Worm (Caenorhabditis elegans) whole organism, L4/young adult: Measurements from ENCODE around the gene C34E10.10.
A peak's percentile ranks its signal among the peaks of the same experiment; 100 is the strongest.

ENCODE experiments used
- W03F9.2 ChIP-seq: fragments of 150-350 bp; optimal IDR thresholded peaks from 2 replicates; lab custom pipeline; 2014; ENCODE audit warnings: missing biosample characterization, missing genetic modification characterization
- dao-5 ChIP-seq: sonication (generic microtip); optimal IDR thresholded peaks from 2 replicates; lab custom pipeline; 2016; ENCODE audit warnings: missing genotype, missing genetic modification characterization, moderate library complexity, missing compliant biosample characterization
- him-1 ChIP-seq: sonication (generic microtip); optimal IDR thresholded peaks from 2 replicates; lab custom pipeline; 2016; ENCODE audit warnings: missing genotype, missing genetic modification reagents, missing genetic modification characterization, missing compliant biosample characterization

C34E10.10 gene

DNA sequence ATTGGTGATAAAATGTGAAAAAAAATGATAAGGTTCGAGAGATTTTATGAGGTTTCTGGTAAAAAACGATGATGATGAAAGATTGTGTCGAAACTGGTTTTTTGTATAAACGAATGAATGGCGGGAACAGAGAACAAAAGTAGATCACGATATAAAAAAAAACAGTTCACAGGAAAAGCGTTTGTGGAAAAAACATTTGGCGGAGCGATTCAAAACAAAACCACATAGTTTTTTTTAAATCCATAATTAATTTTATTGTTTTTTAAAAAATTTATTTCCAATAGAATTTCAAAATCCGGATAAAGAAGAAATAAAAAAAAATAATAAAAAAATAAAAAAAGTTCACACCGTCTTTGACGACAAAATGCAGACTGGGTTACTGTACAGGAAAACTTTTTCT is 12.3 kb downstream of the C34E10.10 start, which contains the start of gene ZC155.4:
Gene ZC155.4, minus strand, starts transcription at position 101 of the 400 bp plus-strand sequence.
- TF ChIP-seq dao-5 = no peak

DNA sequence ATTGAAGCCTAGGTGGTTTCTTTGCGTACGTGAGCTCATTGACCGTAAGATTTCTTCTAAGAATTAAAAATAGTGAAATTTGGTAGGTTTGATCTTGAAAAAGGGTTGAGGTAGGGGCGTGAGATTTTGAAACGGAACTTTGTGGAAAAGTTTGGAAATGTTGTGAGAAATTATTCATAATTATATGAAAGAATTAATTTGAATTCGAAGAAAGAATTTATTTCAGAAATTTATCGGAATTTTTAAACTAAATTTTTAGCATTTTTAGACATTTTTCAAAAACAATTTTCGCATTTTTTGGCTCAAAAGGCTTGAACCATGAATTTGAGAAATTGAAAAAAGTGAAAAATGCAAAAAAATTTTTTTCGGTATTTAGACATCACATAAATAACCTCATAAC is 13.5 kb downstream of the C34E10.10 start:
- TF ChIP-seq W03F9.2 (tag; lab: Kevin White, UChicago) (no peak), him-1 (no peak), dao-5 (no peak)

DNA sequence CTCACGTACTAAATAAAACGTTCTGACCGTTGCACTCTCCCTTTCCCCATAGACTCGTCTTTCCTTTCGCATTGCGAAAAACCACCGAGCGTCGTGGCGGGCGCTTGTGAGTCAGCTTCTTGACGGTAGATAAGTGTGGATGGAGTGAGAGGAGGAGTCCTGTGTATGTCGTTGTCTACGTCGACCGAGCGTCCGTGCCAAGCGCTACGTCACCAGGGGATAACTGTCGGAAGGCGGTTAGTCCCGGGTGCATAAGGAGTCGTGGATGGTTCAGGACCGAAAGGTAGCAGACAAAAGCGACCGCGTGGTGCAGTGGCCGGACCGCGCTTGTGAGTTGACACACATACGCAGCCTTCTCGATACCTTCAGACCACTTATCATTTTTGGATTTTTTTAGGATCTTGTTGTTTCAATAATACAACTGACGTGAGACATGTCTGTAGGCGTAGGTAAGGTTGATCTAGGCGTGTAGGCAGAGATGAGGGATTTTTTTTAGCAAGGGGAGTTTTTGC is 16.5 kb downstream of the C34E10.10 start:
- TF ChIP-seq W03F9.2 (tag; lab: Kevin White, UChicago) = peak; percentile 46
- peak; percentile 81 for TF ChIP-seq dao-5

DNA sequence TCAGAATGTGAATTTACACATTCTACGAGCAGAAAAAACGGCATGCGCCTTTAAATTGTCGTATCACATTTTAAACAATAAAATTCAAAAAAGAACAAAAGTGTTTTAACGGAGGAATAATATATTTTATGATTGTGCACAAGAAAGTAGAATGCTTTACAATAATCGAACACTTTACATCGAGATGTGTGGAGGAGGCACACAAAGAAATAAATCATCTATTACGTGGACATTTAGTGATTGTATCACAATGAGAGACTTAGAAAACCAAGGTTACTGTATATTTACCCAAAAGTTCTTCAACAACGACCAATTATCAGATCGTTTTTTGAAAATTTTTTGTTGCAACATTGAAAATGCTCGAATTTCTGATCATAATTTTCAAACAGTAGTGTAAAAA is 17.4 kb downstream of the C34E10.10 start:
- TF ChIP-seq dao-5 (no peak), him-1 (no peak), W03F9.2 (tag; lab: Kevin White, UChicago) (no peak)

DNA sequence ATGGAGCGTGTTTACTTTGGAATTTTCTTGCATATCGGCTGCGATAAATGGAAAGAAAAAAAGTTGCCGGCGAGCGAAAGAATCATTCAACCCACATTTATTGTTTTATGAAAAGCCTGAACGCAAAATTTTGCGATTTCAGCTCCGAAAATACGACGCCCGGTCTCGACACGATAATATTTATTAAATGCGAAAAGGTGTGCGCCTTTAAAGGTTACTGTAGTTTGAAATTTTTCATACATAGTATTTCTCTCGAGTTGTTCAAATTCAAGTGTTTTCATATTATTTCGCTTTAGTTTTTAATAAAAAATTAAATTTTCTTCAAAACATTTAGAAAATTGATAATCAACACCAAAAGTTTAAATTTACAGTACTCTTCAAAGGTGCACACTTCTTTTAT is 18.7 kb downstream of the C34E10.10 start, which contains the start of gene syx-16:
Gene syx-16, minus strand, starts transcription at position 118 of the 400 bp plus-strand sequence.
- TF ChIP-seq him-1 (no peak), dao-5 (no peak), W03F9.2 (tag; lab: Kevin White, UChicago) (no peak)

DNA sequence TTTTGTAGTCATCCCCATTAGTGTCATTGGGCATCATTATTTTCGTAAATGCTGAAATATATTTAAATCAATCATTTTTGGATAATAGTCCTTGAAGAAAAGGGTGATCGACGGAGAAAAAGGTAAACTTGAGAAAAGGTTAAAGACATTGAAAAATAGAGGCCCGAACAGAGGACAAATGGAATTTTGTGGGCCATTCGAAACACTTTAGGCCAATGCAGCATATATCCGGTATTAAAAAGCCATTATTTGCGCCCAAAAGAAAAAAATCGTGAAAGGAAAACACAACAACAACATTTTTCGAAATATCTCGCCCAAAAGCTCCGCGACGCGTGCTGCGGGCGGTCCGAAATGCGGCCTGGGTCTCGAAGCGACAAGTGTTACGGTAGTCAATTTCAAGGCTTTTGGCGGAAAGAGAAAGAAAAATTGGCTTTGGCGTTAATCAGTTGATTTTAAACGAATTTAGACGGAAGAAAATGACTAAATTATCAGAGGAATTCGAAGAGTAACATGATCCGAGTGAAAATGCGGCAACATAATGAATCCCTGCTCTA is 20.7 kb downstream of the C34E10.10 start, which contains the start of gene morc-1:
Gene morc-1, minus strand, starts transcription at position 51 of the 554 bp plus-strand sequence.
- TF ChIP-seq dao-5 = no peak
- TF ChIP-seq him-1 = no peak
- no peak for TF ChIP-seq W03F9.2 (tag; lab: Kevin White, UChicago)

DNA sequence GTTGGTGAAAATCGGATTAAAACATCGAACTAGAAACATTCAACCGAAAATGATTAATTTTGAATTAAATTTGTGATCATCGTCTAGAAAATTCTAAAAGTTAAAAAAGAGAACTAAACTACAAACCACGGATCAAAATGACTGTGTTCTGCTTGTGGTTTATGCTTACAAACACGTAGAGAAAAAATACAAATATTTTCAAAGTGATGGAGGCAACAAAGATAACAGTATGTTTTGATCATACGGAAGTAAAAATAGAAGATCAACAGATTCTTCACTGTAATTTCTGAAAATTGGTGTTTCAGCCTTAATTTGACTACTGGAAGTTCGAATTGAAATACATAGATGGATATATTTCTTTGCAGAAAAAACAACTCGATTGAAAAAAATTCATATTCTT is 24.4 kb downstream of the C34E10.10 start:
- TF ChIP-seq W03F9.2 (tag; lab: Kevin White, UChicago) = peak; percentile 8
- no peak for TF ChIP-seq him-1

DNA sequence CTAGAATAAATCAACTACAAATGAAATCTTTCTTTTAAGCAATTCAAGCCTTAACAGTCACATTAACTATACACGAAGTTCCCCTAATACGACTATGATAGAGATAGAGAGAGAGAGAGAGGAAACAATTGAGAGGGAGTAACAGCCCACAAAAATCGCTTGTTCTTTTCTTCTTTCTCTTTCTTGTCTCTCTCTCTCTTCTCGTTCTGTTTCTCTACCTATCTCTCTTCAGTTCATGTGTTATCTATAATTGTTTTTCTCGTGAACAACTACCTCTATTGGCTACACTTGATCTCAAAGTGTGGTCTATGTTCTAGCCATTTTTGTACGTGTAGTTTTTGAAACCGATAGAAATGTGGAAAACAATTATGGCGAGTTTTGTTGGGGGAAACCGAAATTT is 25.0 kb downstream of the C34E10.10 start:
- TF ChIP-seq W03F9.2 (tag; lab: Kevin White, UChicago) (peak; percentile 46), dao-5 (no peak), him-1 (no peak)

DNA sequence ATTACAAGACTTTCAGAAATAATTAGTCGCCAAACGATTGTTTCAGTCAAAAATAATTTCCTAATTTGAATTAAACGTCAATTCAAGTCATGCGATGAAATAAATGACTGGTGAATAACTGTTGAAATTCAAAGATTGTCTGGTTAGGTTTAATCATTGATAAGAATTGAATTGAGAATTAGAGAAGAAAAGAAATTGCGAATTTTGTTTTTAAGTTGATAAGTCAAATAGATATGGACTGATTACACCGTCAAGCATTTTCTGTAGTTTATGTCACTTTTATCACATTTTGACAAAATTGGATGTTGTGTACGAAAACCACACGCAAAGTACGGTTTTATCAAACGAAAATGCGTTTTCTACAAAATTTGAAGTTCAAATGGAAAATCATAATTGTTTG is 26.4 kb downstream of the C34E10.10 start:
- TF ChIP-seq W03F9.2 (tag; lab: Kevin White, UChicago) (no peak), him-1 (no peak), dao-5 (no peak)

DNA sequence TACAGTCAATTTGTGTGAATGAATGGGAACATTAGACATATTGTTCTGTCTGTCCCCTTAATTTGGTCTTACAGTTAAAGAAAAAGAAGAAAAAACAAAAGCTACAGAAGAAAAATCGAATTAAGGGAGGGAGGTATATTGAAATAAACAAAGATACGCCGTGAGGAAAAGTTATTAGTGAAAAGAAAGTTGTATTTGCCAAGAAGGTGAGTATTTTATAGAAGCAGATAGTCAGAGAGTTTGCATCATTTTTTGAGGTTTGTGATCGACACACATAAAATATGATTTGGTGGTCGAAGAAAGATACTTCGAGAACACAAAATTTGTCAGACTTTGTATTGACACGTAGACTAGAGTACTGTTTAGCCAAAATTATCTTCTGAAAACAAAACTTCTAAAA is 27.3 kb downstream of the C34E10.10 start:
- TF ChIP-seq W03F9.2 (tag; lab: Kevin White, UChicago) (no peak), him-1 (no peak), dao-5 (no peak)

DNA sequence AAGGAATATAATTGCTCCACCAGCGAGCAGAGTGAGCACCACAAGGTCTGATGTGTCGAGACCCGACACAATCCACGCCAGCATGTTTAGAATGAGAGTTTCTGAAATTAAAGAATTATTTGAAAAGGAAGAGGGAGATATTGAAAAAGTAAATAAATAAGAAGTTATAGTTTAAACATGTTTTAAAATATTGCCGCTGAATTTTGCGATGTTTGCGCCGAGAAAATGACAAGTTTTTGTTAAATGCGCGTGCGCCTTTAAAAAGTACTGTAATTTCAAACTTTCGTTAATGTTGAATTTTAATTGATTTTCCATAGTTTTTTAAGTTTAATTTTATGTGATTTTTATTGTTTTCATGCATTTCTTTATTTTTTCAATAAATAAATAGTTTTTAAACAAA is 28.1 kb downstream of the C34E10.10 start, which contains the start of gene emb-8:
Gene emb-8, minus strand, starts transcription at position 101 of the 400 bp plus-strand sequence.
- no peak for TF ChIP-seq W03F9.2 (tag; lab: Kevin White, UChicago)
- TF ChIP-seq him-1 = no peak
- TF ChIP-seq dao-5 = no peak

DNA sequence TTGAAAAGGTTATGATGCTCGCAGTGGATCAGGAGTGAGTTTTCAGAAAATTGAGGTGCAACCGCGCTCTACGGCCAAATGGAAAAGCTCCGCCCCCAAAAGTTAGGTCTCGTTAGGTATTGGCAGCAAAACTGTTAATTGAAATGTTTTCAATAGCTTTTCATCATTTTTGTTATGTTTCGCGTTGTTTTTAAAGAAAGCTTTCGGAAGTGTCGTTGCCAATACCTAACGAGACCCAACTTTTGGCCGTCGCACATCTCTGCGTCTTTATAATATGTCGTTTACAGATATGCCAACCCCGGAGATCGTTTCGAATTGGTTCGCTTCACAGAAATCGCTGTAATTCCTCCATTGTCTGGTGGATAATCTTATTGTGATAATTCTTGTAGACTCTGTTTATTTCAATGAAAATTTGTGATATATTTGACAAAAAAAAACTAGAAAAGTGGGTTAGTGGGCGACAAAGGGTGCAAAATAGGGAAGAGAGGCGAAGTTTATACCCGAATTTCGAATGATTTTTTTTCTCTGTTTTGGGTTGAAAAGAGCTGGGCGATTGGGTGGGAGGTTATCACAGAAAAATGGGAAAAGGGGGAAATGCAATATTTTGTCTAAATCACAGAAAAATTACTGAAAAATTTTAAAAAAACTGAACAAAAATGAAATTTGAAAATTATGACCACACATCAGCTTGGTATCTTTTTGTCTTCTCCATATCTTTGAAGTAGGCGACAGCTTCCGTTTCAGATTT is 31.2 kb downstream of the C34E10.10 start:
- TF ChIP-seq dao-5 = no peak

DNA sequence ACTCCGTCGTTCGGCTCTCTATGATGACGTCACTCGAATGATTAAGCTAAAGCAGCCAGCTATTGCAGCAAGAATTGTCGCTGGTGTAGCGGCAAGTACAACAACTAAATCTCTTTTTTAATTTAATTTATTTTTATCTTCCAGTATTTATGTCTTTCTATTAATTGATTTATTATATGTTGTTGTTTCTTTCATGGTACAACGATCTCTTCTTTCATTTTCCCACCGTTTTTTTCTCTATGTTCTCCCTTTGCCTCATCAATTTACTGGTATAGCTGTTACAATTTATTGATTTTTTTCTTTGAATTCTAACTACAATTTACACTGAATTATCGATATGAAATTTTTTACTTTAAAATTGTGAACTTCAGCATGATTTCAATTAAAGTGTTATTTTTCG is 32.0 kb downstream of the C34E10.10 start, which contains the start of gene moc-6:
Gene moc-6, plus strand, starts transcription at position 301 of the 400 bp plus-strand sequence.
- TF ChIP-seq him-1 (no peak), dao-5 (no peak), W03F9.2 (tag; lab: Kevin White, UChicago) (no peak)

DNA sequence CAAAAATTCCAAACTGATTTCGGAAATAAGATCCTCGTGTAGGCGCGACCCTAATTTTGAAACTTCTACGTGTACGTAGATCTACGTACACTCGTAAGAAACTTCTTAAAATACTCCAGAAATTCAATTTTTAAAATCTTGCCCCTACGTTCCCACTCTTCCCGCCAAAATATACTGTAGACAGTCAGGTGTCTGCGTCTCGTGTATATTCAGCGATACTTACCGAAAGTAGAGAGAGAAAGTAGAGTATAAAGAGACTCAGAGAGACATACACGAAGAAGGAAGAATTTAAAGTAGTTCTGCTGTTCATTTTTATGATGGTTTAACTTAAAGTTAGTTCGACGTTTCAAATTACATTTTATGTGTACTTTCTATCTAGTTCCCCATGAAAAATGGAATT is 34.4 kb downstream of the C34E10.10 start:
- TF ChIP-seq W03F9.2 (tag; lab: Kevin White, UChicago) (no peak), him-1 (no peak), dao-5 (no peak)

DNA sequence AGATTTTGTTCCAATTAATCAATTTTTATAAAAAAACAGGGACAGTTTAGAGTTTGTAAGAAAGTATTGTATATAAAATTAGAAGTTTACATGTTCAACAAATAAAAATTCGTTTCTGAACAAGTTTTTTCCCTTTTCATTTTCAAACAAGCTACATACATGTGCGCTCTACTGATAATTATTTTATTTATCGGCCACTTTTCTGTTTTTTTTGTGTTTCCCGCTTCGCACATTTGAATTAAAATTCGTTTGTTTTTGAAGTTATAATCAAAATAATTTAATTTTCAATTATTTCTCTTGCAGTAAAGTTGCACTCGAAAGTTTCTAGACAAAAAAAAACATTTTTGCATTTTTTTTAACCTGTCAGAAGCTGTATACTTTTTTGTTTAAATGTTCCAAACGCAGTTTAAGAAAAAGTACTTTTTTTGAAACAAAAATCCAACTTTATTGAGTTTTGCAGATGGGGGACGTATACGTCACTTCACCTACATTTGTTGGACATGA is 37.0 kb downstream of the C34E10.10 start, which contains the start of gene hira-1:
Gene hira-1, plus strand, starts transcription at position 454 of the 504 bp plus-strand sequence.
- TF ChIP-seq W03F9.2 (tag; lab: Kevin White, UChicago) = peak; percentile 45
- TF ChIP-seq dao-5 = no peak
